Fruit fly (Drosophila melanogaster) whole organism, prepupa: ENCODE data around the gene Cp19.
A peak's percentile ranks its signal among the peaks of the same experiment; 100 is the strongest.

Source experiments
- Blimp-1 ChIP-seq: fragments of 200-800 bp; sonication (Bioruptor generic); optimal IDR thresholded peaks from 3 replicates; lab custom pipeline; 2017; ENCODE audit warnings: missing biosample characterization, missing genetic modification characterization, mild to moderate bottlenecking, moderate library complexity, missing genetic modification reagents
- CG10631 ChIP-seq: fragments of 200-800 bp; sonication (Bioruptor generic); optimal IDR thresholded peaks from 2 replicates; lab custom pipeline; 2016; ENCODE audit warnings: missing biosample characterization, missing genetic modification characterization
- CG11902 ChIP-seq: fragments of 200-800 bp; sonication (Bioruptor generic); optimal IDR thresholded peaks from 3 replicates; lab custom pipeline; 2016; ENCODE audit warnings: missing biosample characterization, missing genetic modification characterization
- CG15336 ChIP-seq: fragments of 200-800 bp; sonication (Bioruptor generic); IDR thresholded peaks from 2 replicates; pipeline ENCODE4 v1.3.6; 2022; ENCODE audit warnings: missing biosample characterization, missing genetic modification characterization
- CG16779 ChIP-seq: fragments of 200-800 bp; sonication (Bioruptor generic); optimal IDR thresholded peaks from 3 replicates; lab custom pipeline; 2017; ENCODE audit warnings: missing biosample characterization, mild to moderate bottlenecking, missing genetic modification characterization
- CG3032 ChIP-seq: fragments of 200-800 bp; optimal IDR thresholded peaks from 2 replicates; lab custom pipeline; 2019; ENCODE audit warnings: missing biosample characterization, mild to moderate bottlenecking, missing genetic modification characterization, moderate library complexity
- CG31627 ChIP-seq: fragments of 200-800 bp; sonication (Bioruptor generic); optimal IDR thresholded peaks from 3 replicates; lab custom pipeline; 2016; ENCODE audit warnings: missing biosample characterization, missing genetic modification characterization
- CG32006 ChIP-seq: fragments of 200-800 bp; sonication (Bioruptor generic); optimal IDR thresholded peaks from 3 replicates; lab custom pipeline; 2017; ENCODE audit warnings: missing biosample characterization, mild to moderate bottlenecking, missing genetic modification characterization
- CG34406 ChIP-seq: fragments of 200-800 bp; sonication (Bioruptor generic); optimal IDR thresholded peaks from 3 replicates; lab custom pipeline; 2016; ENCODE audit warnings: missing biosample characterization, missing genetic modification characterization
- CG3919 ChIP-seq: fragments of 200-800 bp; sonication (Bioruptor generic); optimal IDR thresholded peaks from 3 replicates; lab custom pipeline; 2016; ENCODE audit warnings: missing biosample characterization, missing genetic modification characterization
- CG6163 ChIP-seq: fragments of 200-800 bp; sonication (Bioruptor generic); IDR thresholded peaks from 3 replicates; pipeline ENCODE4 v1.3.6; 2022; ENCODE audit warnings: missing biosample characterization, missing genetic modification characterization
- CG6276 ChIP-seq: fragments of 200-800 bp; sonication (Bioruptor generic); optimal IDR thresholded peaks from 2 replicates; lab custom pipeline; 2017; ENCODE audit warnings: missing biosample characterization, mild to moderate bottlenecking, missing genetic modification characterization
- CG6792 ChIP-seq: fragments of 200-800 bp; sonication (Bioruptor generic); optimal IDR thresholded peaks from 3 replicates; lab custom pipeline; 2016; ENCODE audit warnings: missing biosample characterization, missing genetic modification characterization
- CG6808 ChIP-seq: fragments of 200-800 bp; sonication (Bioruptor generic); optimal IDR thresholded peaks from 3 replicates; lab custom pipeline; 2017; ENCODE audit warnings: missing biosample characterization, missing genetic modification characterization, mild to moderate bottlenecking, moderate library complexity, missing genetic modification reagents
- CG6854 ChIP-seq: fragments of 200-800 bp; sonication (Bioruptor generic); optimal IDR thresholded peaks from 2 replicates; lab custom pipeline; 2017; ENCODE audit warnings: missing biosample characterization, mild to moderate bottlenecking, missing genetic modification characterization
- CG8119 ChIP-seq: fragments of 200-800 bp; sonication (Bioruptor generic); IDR thresholded peaks from 3 replicates; pipeline ENCODE4 v1.3.6; 2022; ENCODE audit warnings: missing biosample characterization, missing genetic modification characterization
- CG8319 ChIP-seq: fragments of 200-800 bp; sonication (Bioruptor generic); optimal IDR thresholded peaks from 3 replicates; lab custom pipeline; 2016; ENCODE audit warnings: missing biosample characterization, missing genetic modification characterization
- CG8632 ChIP-seq: fragments of 200-800 bp; sonication (Bioruptor generic); optimal IDR thresholded peaks from 3 replicates; lab custom pipeline; 2016; ENCODE audit warnings: missing biosample characterization, missing genetic modification characterization
- CG9139 ChIP-seq: fragments of 200-800 bp; sonication (Bioruptor generic); optimal IDR thresholded peaks from 3 replicates; lab custom pipeline; 2017; ENCODE audit warnings: missing biosample characterization, mild to moderate bottlenecking, missing genetic modification characterization
- Eip75B ChIP-seq: fragments of 200-800 bp; sonication (Bioruptor generic); optimal IDR thresholded peaks from 3 replicates; lab custom pipeline; 2016; ENCODE audit warnings: missing biosample characterization, missing genetic modification characterization
- Eip78C ChIP-seq: fragments of 200-800 bp; sonication (Bioruptor generic); peaks from one replicate; lab custom pipeline; 2016; ENCODE audit warnings: missing biosample characterization, missing genetic modification characterization
- Eip93F ChIP-seq: fragments of 200-800 bp; sonication (Bioruptor generic); optimal IDR thresholded peaks from 2 replicates; lab custom pipeline; 2016; ENCODE audit warnings: missing biosample characterization, mild to moderate bottlenecking, missing genetic modification characterization
- Ets21C ChIP-seq: fragments of 200-800 bp; sonication (Bioruptor generic); optimal IDR thresholded peaks from 3 replicates; lab custom pipeline; 2016; ENCODE audit warnings: missing biosample characterization, missing genetic modification characterization
- Ets96B ChIP-seq: fragments of 200-800 bp; optimal IDR thresholded peaks from 2 replicates; lab custom pipeline; 2019; ENCODE audit warnings: missing biosample characterization, mild to moderate bottlenecking, missing genetic modification characterization, moderate library complexity
- Gug ChIP-seq: fragments of 200-800 bp; sonication (Bioruptor generic); IDR thresholded peaks from 2 replicates; pipeline ENCODE4 v1.3.6; 2022; ENCODE audit warnings: missing biosample characterization, missing genetic modification characterization
- Hr39 ChIP-seq: fragments of 200-800 bp; sonication (Bioruptor generic); optimal IDR thresholded peaks from 2 replicates; lab custom pipeline; 2016; ENCODE audit warnings: missing biosample characterization, missing genetic modification characterization
- Met ChIP-seq: fragments of 200-800 bp; sonication (Bioruptor generic); optimal IDR thresholded peaks from 3 replicates; lab custom pipeline; 2016; ENCODE audit warnings: missing biosample characterization, missing genetic modification characterization
- OdsH ChIP-seq: fragments of 200-800 bp; sonication (Bioruptor generic); optimal IDR thresholded peaks from 3 replicates; lab custom pipeline; 2016; ENCODE audit warnings: missing biosample characterization, missing genetic modification characterization
- cyc ChIP-seq: fragments of 200-800 bp; sonication (Bioruptor generic); optimal IDR thresholded peaks from 3 replicates; lab custom pipeline; 2016; ENCODE audit warnings: missing biosample characterization, missing genetic modification characterization
- dac ChIP-seq: fragments of 200-800 bp; sonication (Bioruptor generic); optimal IDR thresholded peaks from 2 replicates; lab custom pipeline; 2017; ENCODE audit warnings: missing biosample characterization, mild to moderate bottlenecking, missing genetic modification characterization
- eg ChIP-seq: fragments of 200-800 bp; sonication (Bioruptor generic); IDR thresholded peaks from 3 replicates; pipeline ENCODE4 v1.3.6; 2022; ENCODE audit warnings: missing biosample characterization, missing genetic modification characterization
- esn ChIP-seq: fragments of 200-800 bp; sonication (Bioruptor generic); optimal IDR thresholded peaks from 2 replicates; lab custom pipeline; 2016; ENCODE audit warnings: missing biosample characterization, mild to moderate bottlenecking, missing genetic modification characterization, moderate library complexity
- fd59A ChIP-seq: fragments of 200-800 bp; sonication (Bioruptor generic); optimal IDR thresholded peaks from 2 replicates; lab custom pipeline; 2017; ENCODE audit warnings: missing biosample characterization, mild to moderate bottlenecking, missing genetic modification characterization, missing genetic modification reagents
- fkh ChIP-seq: fragments of 200-800 bp; sonication (Bioruptor generic); optimal IDR thresholded peaks from 3 replicates; lab custom pipeline; 2017; ENCODE audit warnings: missing biosample characterization, mild to moderate bottlenecking, missing genetic modification characterization, moderate library complexity
- salr ChIP-seq, 2 experiments: fragments of 200-800 bp; sonication (Bioruptor generic); optimal IDR thresholded peaks; 3 replicates each; lab custom pipeline; 2016 to 2018; ENCODE audit warnings: missing biosample characterization in 2 of 2, missing genetic modification characterization in 2 of 2, mild to moderate bottlenecking in 1 of 2
- spab ChIP-seq: fragments of 200-800 bp; sonication (Bioruptor generic); optimal IDR thresholded peaks from 2 replicates; lab custom pipeline; 2017; ENCODE audit warnings: missing biosample characterization, mild to moderate bottlenecking, missing genetic modification characterization, missing genetic modification reagents
- ss ChIP-seq, 2 experiments: fragments of 200-800 bp; sonication (Bioruptor generic); optimal IDR thresholded peaks; 2 replicates in 1 of 2; 3 replicates in 1 of 2; lab custom pipeline; 2017 to 2018; ENCODE audit warnings: mild to moderate bottlenecking in 2 of 2, missing biosample characterization in 2 of 2, missing genetic modification characterization in 2 of 2, moderate library complexity in 1 of 2
- svp ChIP-seq: fragments of 200-800 bp; sonication (Bioruptor generic); peaks from one replicate; lab custom pipeline; 2016; ENCODE audit warnings: missing biosample characterization, missing genetic modification characterization
- vri ChIP-seq: fragments of 200-800 bp; sonication (Bioruptor generic); optimal IDR thresholded peaks from 3 replicates; lab custom pipeline; 2016; ENCODE audit warnings: missing biosample characterization, mild to moderate bottlenecking, missing genetic modification characterization

Cp19 gene

dm6 chr3L:8698493-8699166, 31.0 kb upstream of the Cp19 start:
- TF ChIP-seq spab (GFP tag; lab: Kevin White, UChicago) (no peak), CG32006 (GFP tag; lab: Kevin White, UChicago) (peak; percentile 19), fkh (GFP tag; lab: Kevin White, UChicago) (peak; percentile 87), CG6276 (GFP tag; lab: Kevin White, UChicago) (peak; percentile 0), CG6163 (GFP tag; lab: Robert Waterston, UW) (0 out of 3 replicates have a peak, but pooled peaks have one; percentile 18), svp (GFP tag; lab: Kevin White, UChicago) (peak; percentile 99), CG31627 (GFP tag; lab: Kevin White, UChicago) (no peak), CG15336 (GFP tag; lab: Robert Waterston, UW) (no peak), fd59A (GFP tag; lab: Kevin White, UChicago) (no peak), ss (GFP tag; optimal IDR thresholded peaks at IDR 0.05; lab: Kevin White, UChicago) (no peak), CG8319 (no peak)
- TF ChIP-seq, all 60 proteins: peak for 5

- TF ChIP-seq dac (GFP tag; lab: Kevin White, UChicago) (no peak), esn (GFP tag; lab: Kevin White, UChicago) (no peak), CG8632 (GFP tag; lab: Kevin White, UChicago) (no peak), svp (GFP tag; lab: Kevin White, UChicago) (peak; percentile 92), Met (GFP tag; lab: Kevin White, UChicago) (peak; percentile 26), CG10631 (GFP tag; lab: Kevin White, UChicago) (no peak), CG6276 (GFP tag; lab: Kevin White, UChicago) (no peak), OdsH (peak; percentile 2), vri (peak; percentile 54), CG6163 (GFP tag; lab: Robert Waterston, UW) (peak; percentile 58; the same call in 1 of the 3 replicates), CG6854 (GFP tag; lab: Kevin White, UChicago) (no peak), Eip78C (GFP tag; lab: Kevin White, UChicago) (peak; percentile 32), CG34406 (GFP tag; lab: Kevin White, UChicago) (peak; percentile 13), fkh (GFP tag; lab: Kevin White, UChicago) (peak; percentile 90), Eip93F (GFP tag; lab: Kevin White, UChicago) (peak; percentile 29), cyc (GFP tag; lab: Kevin White, UChicago) (no peak), spab (GFP tag; lab: Kevin White, UChicago) (no peak), Gug (GFP tag; lab: Robert Waterston, UW) (peak; percentile 41; the same call in 1 of the 2 replicates)
- TF ChIP-seq, all 60 proteins: peak for 10
Measured at dm6 chr3L:8699612-8700011, 30.1 kb upstream of the Cp19 start.

dm6 chr3L:8700054-8700642, 29.5 kb upstream of the Cp19 start:
- TF ChIP-seq CG6276 (GFP tag; lab: Kevin White, UChicago) (no peak), CG8632 (GFP tag; lab: Kevin White, UChicago) (no peak), CG11902 (no peak), svp (GFP tag; lab: Kevin White, UChicago) (peak; percentile 95), Met (GFP tag; lab: Kevin White, UChicago) (no peak), Eip75B (GFP tag; lab: Kevin White, UChicago) (no peak), vri (no peak), esn (GFP tag; lab: Kevin White, UChicago) (no peak), fkh (GFP tag; lab: Kevin White, UChicago) (peak; percentile 92), CG3919 (GFP tag; lab: Kevin White, UChicago) (no peak), salr (GFP tag; optimal IDR thresholded peaks at IDR 0.05; lab: Kevin White, UChicago) (no peak), Ets96B (tag; lab: Kevin White, UChicago) (no peak), CG6854 (GFP tag; lab: Kevin White, UChicago) (no peak), Ets21C (no peak)

dm6 chr3L:8700643-8701208, 28.9 kb upstream of the Cp19 start:
- TF ChIP-seq fkh (GFP tag; lab: Kevin White, UChicago), result peak; percentile 60
- TF ChIP-seq Blimp-1 (GFP tag; lab: Kevin White, UChicago), result no peak
- peak; percentile 61 for TF ChIP-seq CG6792 (GFP tag; lab: Kevin White, UChicago)
- peak in 1 of 2 experiments; percentile 20 for TF ChIP-seq ss (GFP tag; optimal IDR thresholded peaks at IDR 0.05; lab: Kevin White, UChicago)
- peak; percentile 64 for TF ChIP-seq Hr39
- peak; percentile 94 for TF ChIP-seq Eip78C (GFP tag; lab: Kevin White, UChicago)
- peak; percentile 64 for TF ChIP-seq CG34406 (GFP tag; lab: Kevin White, UChicago)
- peak; percentile 70 for TF ChIP-seq CG3032 (tag; lab: Kevin White, UChicago)
- TF ChIP-seq CG15336 (GFP tag; lab: Robert Waterston, UW), result peak; percentile 82
- TF ChIP-seq Eip75B (GFP tag; lab: Kevin White, UChicago), result peak; percentile 64
- peak; percentile 43 for TF ChIP-seq CG6808
- peak; percentile 80 for TF ChIP-seq OdsH
- peak; percentile 64 for TF ChIP-seq CG8119 (GFP tag; lab: Robert Waterston, UW)
- peak; percentile 83 for TF ChIP-seq CG32006 (GFP tag; lab: Kevin White, UChicago)
- peak; percentile 68 for TF ChIP-seq CG10631 (GFP tag; lab: Kevin White, UChicago)
- peak; percentile 68 for TF ChIP-seq eg
- peak; percentile 32 for TF ChIP-seq CG11902
- no peak for TF ChIP-seq CG16779
- no peak for TF ChIP-seq CG9139 (GFP tag; lab: Kevin White, UChicago)
